Worm (Caenorhabditis elegans) whole organism, mixed stage, embryonic: Measurements from ENCODE around the gene ZK836.3.

Experiments
- M03D4.4 ChIP-seq: sonication (generic microtip); optimal IDR thresholded peaks from 2 replicates; lab custom pipeline; 2017; ENCODE audit warnings: mild to moderate bottlenecking, missing genetic modification characterization, missing compliant biosample characterization
- ceh-39 ChIP-seq: fragments of 150-350 bp; optimal IDR thresholded peaks from 2 replicates; lab custom pipeline; 2014; ENCODE audit warnings: missing biosample characterization, missing genetic modification characterization
- ceh-43 ChIP-seq: fragments of 200-800 bp; sonication (Bioruptor generic); optimal IDR thresholded peaks from 2 replicates; lab custom pipeline; 2018; ENCODE audit warnings: mild to moderate bottlenecking, missing genetic modification characterization, moderate library complexity, missing compliant biosample characterization
- ces-1 ChIP-seq: fragments of 150-350 bp; optimal IDR thresholded peaks from 2 replicates; lab custom pipeline; 2014; ENCODE audit warnings: missing biosample characterization, missing genetic modification reagents, missing genetic modification characterization
- cnd-1 ChIP-seq: fragments of 200-800 bp; sonication (Bioruptor generic); optimal IDR thresholded peaks from 2 replicates; lab custom pipeline; 2018; ENCODE audit warnings: mild to moderate bottlenecking, missing genetic modification characterization, missing compliant biosample characterization
- drap-1 ChIP-seq: fragments of 200-800 bp; sonication (Bioruptor generic); optimal IDR thresholded peaks from 3 replicates; lab custom pipeline; 2018; ENCODE audit warnings: mild to moderate bottlenecking, missing genetic modification characterization, missing compliant biosample characterization
- elt-1 ChIP-seq: sonication (generic microtip); optimal IDR thresholded peaks from 2 replicates; lab custom pipeline; 2017; ENCODE audit warnings: missing genetic modification characterization, mild to moderate bottlenecking, missing compliant biosample characterization, antibody characterized with exemption, moderate library complexity, borderline replicate concordance; ENCODE audit not compliant: insufficient read depth
- elt-3 ChIP-seq: fragments of 150-350 bp; optimal IDR thresholded peaks from 2 replicates; lab custom pipeline; 2014; ENCODE audit warnings: missing biosample characterization, missing genetic modification characterization
- ham-2 ChIP-seq: fragments of 200-800 bp; sonication (Bioruptor generic); optimal IDR thresholded peaks from 2 replicates; lab custom pipeline; 2018; ENCODE audit warnings: mild to moderate bottlenecking, missing genetic modification characterization, missing compliant biosample characterization
- hlh-1 ChIP-seq: fragments of 150-350 bp; optimal IDR thresholded peaks from 2 replicates; lab custom pipeline; 2014; ENCODE audit warnings: missing biosample characterization, missing genetic modification reagents, missing genetic modification characterization
- lin-13 ChIP-seq: fragments of 150-350 bp; optimal IDR thresholded peaks from 2 replicates; lab custom pipeline; 2014; ENCODE audit warnings: missing biosample characterization, missing genetic modification characterization
- lin-32 ChIP-seq: fragments of 200-800 bp; sonication (Bioruptor generic); optimal IDR thresholded peaks from 2 replicates; lab custom pipeline; 2018; ENCODE audit warnings: mild to moderate bottlenecking, missing genetic modification characterization, missing compliant biosample characterization
- lsy-2 ChIP-seq: fragments of 150-350 bp; optimal IDR thresholded peaks from 2 replicates; lab custom pipeline; 2014; ENCODE audit warnings: missing biosample characterization, missing genetic modification characterization
- mab-5 ChIP-seq: fragments of 150-350 bp; optimal IDR thresholded peaks from 2 replicates; lab custom pipeline; 2014; ENCODE audit warnings: missing biosample characterization, missing genetic modification characterization
- mls-2 ChIP-seq: sonication (generic microtip); optimal IDR thresholded peaks from 2 replicates; lab custom pipeline; 2016; ENCODE audit warnings: mild to moderate bottlenecking, missing genetic modification characterization, moderate library complexity, missing compliant biosample characterization
- nhr-2 ChIP-seq: fragments of 150-350 bp; optimal IDR thresholded peaks from 2 replicates; lab custom pipeline; 2014; ENCODE audit warnings: missing biosample characterization, missing genetic modification characterization
- nhr-237 ChIP-seq: fragments of 150-350 bp; optimal IDR thresholded peaks from 2 replicates; lab custom pipeline; 2014; ENCODE audit warnings: missing biosample characterization, missing genetic modification characterization
- nhr-28 ChIP-seq: fragments of 150-350 bp; optimal IDR thresholded peaks from 2 replicates; lab custom pipeline; 2014; ENCODE audit warnings: missing biosample characterization, missing genetic modification characterization
- nhr-76 ChIP-seq: sonication (generic microtip); optimal IDR thresholded peaks from 2 replicates; lab custom pipeline; 2017; ENCODE audit warnings: missing biosample characterization, missing genetic modification characterization
- pha-4 ChIP-seq: fragments of 150-350 bp; optimal IDR thresholded peaks from 2 replicates; lab custom pipeline; 2018; ENCODE audit warnings: missing biosample characterization, missing genetic modification reagents, missing genetic modification characterization
- sem-2 ChIP-seq: fragments of 200-800 bp; sonication (Bioruptor generic); optimal IDR thresholded peaks from 2 replicates; lab custom pipeline; 2018; ENCODE audit warnings: mild to moderate bottlenecking, missing genetic modification characterization, missing compliant biosample characterization
- snpc-4 ChIP-seq: fragments of 150-350 bp; optimal IDR thresholded peaks from 2 replicates; lab custom pipeline; 2014; ENCODE audit warnings: missing biosample characterization, missing genetic modification characterization
- tbx-8 ChIP-seq: fragments of 200-800 bp; sonication (Bioruptor generic); optimal IDR thresholded peaks from 2 replicates; lab custom pipeline; 2018; ENCODE audit warnings: mild to moderate bottlenecking, missing genetic modification characterization, moderate library complexity, missing compliant biosample characterization
- unc-120 ChIP-seq: sonication (generic microtip); optimal IDR thresholded peaks from 2 replicates; lab custom pipeline; 2017; ENCODE audit warnings: missing genetic modification characterization, missing compliant biosample characterization; ENCODE audit not compliant: poor library complexity, severe bottlenecking
- unc-39 ChIP-seq: fragments of 150-350 bp; optimal IDR thresholded peaks from 2 replicates; lab custom pipeline; 2014; ENCODE audit warnings: missing biosample characterization, missing genetic modification characterization
- unc-62 ChIP-seq: fragments of 150-350 bp; optimal IDR thresholded peaks from 2 replicates; lab custom pipeline; 2014; ENCODE audit warnings: missing biosample characterization, missing genetic modification reagents, missing genetic modification characterization
- ztf-11 ChIP-seq: fragments of 150-350 bp; optimal IDR thresholded peaks from 2 replicates; lab custom pipeline; 2014; ENCODE audit warnings: missing biosample characterization, missing genetic modification characterization

ZK836.3 gene

ce11 chrV:12195845-12196244 is at the start of gene ZK836.3:
Gene ZK836.3, minus strand, starts transcription at chrV:12195945.
- no peak for TF ChIP-seq cnd-1
- TF ChIP-seq nhr-237, result no peak
- no peak for TF ChIP-seq mab-5
- TF ChIP-seq, all 35 proteins: peak for 0

ce11 chrV:12244980-12245742 is 49.4 kb upstream of the ZK836.3 start, which contains the start of the genes T04H1.13, slfl-5 and rad-50:
Gene T04H1.13, minus strand, starts transcription at chrV:12245030.
Gene slfl-5, minus strand, starts transcription at chrV:12245044.
Gene rad-50, plus strand, starts transcription at chrV:12245646.
- TF ChIP-seq snpc-4, result no peak
- no peak for TF ChIP-seq ces-1
- no peak for TF ChIP-seq M03D4.4
- no peak for TF ChIP-seq ztf-11 (tag; lab: Kevin White, UChicago)
- TF ChIP-seq drap-1 (GFP tag; lab: Kevin White, UChicago), result no peak
- no peak for TF ChIP-seq nhr-2 (tag; lab: Kevin White, UChicago)
- TF ChIP-seq ceh-43 (GFP tag; lab: Kevin White, UChicago), result no peak
- no peak for TF ChIP-seq elt-1 (tag; lab: Kevin White, UChicago)
- TF ChIP-seq nhr-28, result no peak

- TF ChIP-seq unc-39 (tag; lab: Kevin White, UChicago) (no peak), nhr-76 (tag; lab: Kevin White, UChicago) (no peak), ztf-11 (tag; lab: Kevin White, UChicago) (no peak), sem-2 (GFP tag; lab: Kevin White, UChicago) (no peak), drap-1 (GFP tag; lab: Kevin White, UChicago) (no peak), tbx-8 (GFP tag; lab: Kevin White, UChicago) (no peak), cnd-1 (no peak), unc-120 (no peak)
- TF ChIP-seq, all 35 proteins: peak for 0
Measured at ce11 chrV:12241126-12241525, 45.4 kb upstream of the ZK836.3 start, which contains the start of gene ttr-22. Gene ttr-22, plus strand, starts transcription at chrV:12241426.

ce11 chrV:12235502-12235901 is 39.8 kb upstream of the ZK836.3 start:
- TF ChIP-seq unc-120, result peak; percentile 35
- TF ChIP-seq hlh-1 (tag; lab: Kevin White, UChicago), result peak; percentile 81
- TF ChIP-seq pha-4 (tag; lab: Kevin White, UChicago), result no peak
- no peak for TF ChIP-seq lin-13

ce11 chrV:12234293-12235004 is 38.7 kb upstream of the ZK836.3 start, which contains the start of gene myo-3:
Gene myo-3, minus strand, starts transcription at chrV:12234343.
- TF ChIP-seq elt-3 (tag; lab: Kevin White, UChicago) (no peak), unc-120 (peak; percentile 79), hlh-1 (tag; lab: Kevin White, UChicago) (peak; percentile 67)

ce11 chrV:12233425-12233824 is 37.7 kb upstream of the ZK836.3 start:
- peak; percentile 36 for TF ChIP-seq unc-62 (GFP tag; lab: Kevin White, UChicago)
- no peak for TF ChIP-seq lsy-2
- TF ChIP-seq unc-39 (tag; lab: Kevin White, UChicago), result no peak
- TF ChIP-seq unc-120, result peak; percentile 75
- TF ChIP-seq hlh-1 (tag; lab: Kevin White, UChicago), result peak; percentile 82
- TF ChIP-seq ceh-39 (tag; lab: Kevin White, UChicago), result no peak

- TF ChIP-seq sem-2 (GFP tag; lab: Kevin White, UChicago) (no peak), unc-62 (GFP tag; lab: Kevin White, UChicago) (no peak), lin-32 (GFP tag; lab: Kevin White, UChicago) (no peak), nhr-2 (tag; lab: Kevin White, UChicago) (no peak), hlh-1 (tag; lab: Kevin White, UChicago) (no peak), lin-13 (no peak), drap-1 (GFP tag; lab: Kevin White, UChicago) (no peak), lsy-2 (no peak), ham-2 (no peak), cnd-1 (no peak), pha-4 (tag; lab: Kevin White, UChicago) (no peak), mls-2 (tag; lab: Kevin White, UChicago) (no peak), ceh-43 (GFP tag; lab: Kevin White, UChicago) (no peak), nhr-237 (no peak), mab-5 (no peak), unc-39 (tag; lab: Kevin White, UChicago) (no peak)
Measured at ce11 chrV:12213027-12213426, 17.3 kb upstream of the ZK836.3 start, which contains the start of gene vab-8. Gene vab-8, plus strand, starts transcription at chrV:12213327.
